Worm (Caenorhabditis elegans) whole organism, early embryonic: ENCODE data around the gene tsp-12.

Experiments
- B0310.2 ChIP-seq: sonication (generic microtip); optimal IDR thresholded peaks from 2 replicates; lab custom pipeline; 2016; ENCODE audit warnings: mild to moderate bottlenecking, missing genetic modification characterization, missing compliant biosample characterization
- F13C5.2 ChIP-seq: sonication (generic microtip); optimal IDR thresholded peaks from 2 replicates; lab custom pipeline; 2017; ENCODE audit warnings: mild to moderate bottlenecking, missing genetic modification characterization, inconsistent platforms, missing compliant biosample characterization
- aly-1 ChIP-seq: sonication (generic microtip); optimal IDR thresholded peaks from 2 replicates; lab custom pipeline; 2016; ENCODE audit warnings: missing genetic modification characterization, missing compliant biosample characterization
- ama-1 ChIP-seq: fragments of 150-350 bp; optimal IDR thresholded peaks from 2 replicates; lab custom pipeline; 2014
- ceh-13 ChIP-seq: fragments of 200-800 bp; sonication (Bioruptor generic); optimal IDR thresholded peaks from 2 replicates; lab custom pipeline; 2018; ENCODE audit warnings: mild to moderate bottlenecking, missing genetic modification characterization, missing compliant biosample characterization
- ceh-36 ChIP-seq: sonication (generic microtip); optimal IDR thresholded peaks from 2 replicates; lab custom pipeline; 2016; ENCODE audit warnings: missing genetic modification characterization, inconsistent platforms, missing compliant biosample characterization
- ets-7 ChIP-seq: sonication (generic microtip); optimal IDR thresholded peaks from 2 replicates; lab custom pipeline; 2016; ENCODE audit warnings: missing genotype, missing genetic modification characterization, missing compliant biosample characterization
- flt-1 ChIP-seq: fragments of 200-800 bp; sonication (Bioruptor generic); IDR thresholded peaks from 2 replicates; pipeline ENCODE4 v1.3.6; 2022; ENCODE audit warnings: missing genetic modification characterization, missing compliant biosample characterization
- hmbx-1 ChIP-seq: sonication (generic microtip); optimal IDR thresholded peaks from 2 replicates; lab custom pipeline; 2016; ENCODE audit warnings: mild to moderate bottlenecking, missing genetic modification characterization, missing compliant biosample characterization
- hmg-4 ChIP-seq: fragments of 200-800 bp; sonication (Bioruptor generic); optimal IDR thresholded peaks from 2 replicates; lab custom pipeline; 2018; ENCODE audit warnings: mild to moderate bottlenecking, missing genetic modification characterization, missing compliant biosample characterization
- hnd-1 ChIP-seq: sonication (generic microtip); optimal IDR thresholded peaks from 2 replicates; lab custom pipeline; 2016; ENCODE audit warnings: missing genetic modification characterization, missing compliant biosample characterization
- pes-1 ChIP-seq: fragments of 200-800 bp; sonication (Bioruptor generic); IDR thresholded peaks from 2 replicates; pipeline ENCODE4 v1.3.6; 2022; ENCODE audit warnings: missing genetic modification reagents, missing genetic modification characterization, missing compliant biosample characterization
- scrt-1 ChIP-seq: fragments of 200-800 bp; sonication (Bioruptor generic); IDR thresholded peaks from 2 replicates; pipeline ENCODE4 v1.3.6; 2022; ENCODE audit warnings: missing genetic modification characterization, missing compliant biosample characterization
- sea-1 ChIP-seq: fragments of 200-800 bp; sonication (Bioruptor generic); conservative IDR thresholded peaks from 2 replicates; pipeline ENCODE4 v1.3.6; 2022; ENCODE audit warnings: missing genetic modification characterization, missing compliant biosample characterization
- tbx-11 ChIP-seq: fragments of 200-800 bp; sonication (Bioruptor generic); IDR thresholded peaks from 2 replicates; pipeline ENCODE4 v1.3.6; 2022; ENCODE audit warnings: missing genetic modification characterization, missing compliant biosample characterization
- tbx-37 ChIP-seq: fragments of 200-800 bp; sonication (Bioruptor generic); conservative IDR thresholded peaks from 2 replicates; pipeline ENCODE4 v1.3.6; 2022; ENCODE audit warnings: missing genetic modification reagents, missing genetic modification characterization, missing compliant biosample characterization
- tra-4 ChIP-seq: sonication (generic microtip); optimal IDR thresholded peaks from 2 replicates; lab custom pipeline; 2017; ENCODE audit warnings: missing genetic modification characterization, missing compliant biosample characterization

tsp-12 gene

DNA sequence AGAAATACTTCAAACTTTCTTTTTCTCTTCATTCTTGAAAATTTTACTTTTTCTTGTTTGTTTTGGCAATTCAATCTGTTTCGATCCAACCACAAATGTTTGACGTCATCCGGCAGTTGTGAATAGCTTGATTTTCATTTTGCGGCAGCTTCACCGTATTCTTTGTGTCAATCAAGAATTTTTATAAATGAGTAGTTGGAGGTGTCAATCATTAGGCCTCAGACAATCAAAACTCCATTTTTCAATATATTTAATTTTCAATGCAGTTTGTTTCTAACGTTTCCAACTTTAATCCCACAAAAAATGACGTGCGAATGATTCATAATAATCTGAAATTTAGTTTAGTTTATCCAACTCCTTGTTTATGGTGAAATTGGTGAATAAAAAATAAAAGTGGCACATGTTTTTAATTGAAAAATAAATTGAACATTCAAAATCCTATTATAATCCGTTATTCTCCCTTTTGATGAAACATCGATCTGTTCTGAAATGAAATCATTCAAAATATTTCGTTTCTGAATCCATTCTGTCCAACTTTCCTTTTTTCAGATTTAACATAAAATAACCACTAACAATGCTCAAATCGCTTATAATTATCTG, 7.2 kb upstream of the tsp-12 start, which contains the start of gene ttr-53:
Gene ttr-53 (plus strand): TSS at position 550 of the 600 bp plus-strand sequence.
- no peak for TF ChIP-seq ets-7 (tag; lab: Kevin White, UChicago)
- TF ChIP-seq hmg-4 (GFP tag; lab: Kevin White, UChicago), result no peak
- TF ChIP-seq tra-4 (tag; lab: Kevin White, UChicago), result no peak
- no peak for TF ChIP-seq aly-1 (tag; lab: Kevin White, UChicago)
- TF ChIP-seq pes-1, result no peak
- TF ChIP-seq F13C5.2 (tag; lab: Kevin White, UChicago), result no peak
- TF ChIP-seq ceh-13 (GFP tag; lab: Kevin White, UChicago), result no peak
- no peak for TF ChIP-seq flt-1 (GFP tag; lab: Robert Waterston, UW)
- TF ChIP-seq ceh-36 (tag; lab: Kevin White, UChicago), result no peak
- no peak for TF ChIP-seq hmbx-1 (tag; lab: Kevin White, UChicago)
- no peak for TF ChIP-seq sea-1
- TF ChIP-seq ama-1 (lab: Kevin White, UChicago), result no peak
- no peak for TF ChIP-seq scrt-1 (GFP tag; lab: Robert Waterston, UW)
- no peak for TF ChIP-seq hnd-1
- no peak for TF ChIP-seq tbx-11 (GFP tag; lab: Robert Waterston, UW)
- TF ChIP-seq B0310.2 (tag; lab: Kevin White, UChicago), result no peak
- TF ChIP-seq tbx-37 (GFP tag; lab: Robert Waterston, UW), result no peak

ce11 chrIV:10157034-10157433, 6.6 kb upstream of the tsp-12 start:
- no peak for TF ChIP-seq pes-1
- TF ChIP-seq B0310.2 (tag; lab: Kevin White, UChicago), result no peak
- no peak for TF ChIP-seq aly-1 (tag; lab: Kevin White, UChicago)
- no peak for TF ChIP-seq flt-1 (GFP tag; lab: Robert Waterston, UW)
- no peak for TF ChIP-seq scrt-1 (GFP tag; lab: Robert Waterston, UW)
- no peak for TF ChIP-seq hmbx-1 (tag; lab: Kevin White, UChicago)
- no peak for TF ChIP-seq ceh-36 (tag; lab: Kevin White, UChicago)
- no peak for TF ChIP-seq tbx-11 (GFP tag; lab: Robert Waterston, UW)
- no peak for TF ChIP-seq F13C5.2 (tag; lab: Kevin White, UChicago)
- no peak for TF ChIP-seq tra-4 (tag; lab: Kevin White, UChicago)
- no peak for TF ChIP-seq ceh-13 (GFP tag; lab: Kevin White, UChicago)
- no peak for TF ChIP-seq hnd-1
- TF ChIP-seq hmg-4 (GFP tag; lab: Kevin White, UChicago), result no peak
- no peak for TF ChIP-seq ets-7 (tag; lab: Kevin White, UChicago)
- TF ChIP-seq ama-1 (lab: Kevin White, UChicago), result no peak
- no peak for TF ChIP-seq sea-1
- TF ChIP-seq tbx-37 (GFP tag; lab: Robert Waterston, UW), result no peak

ce11 chrIV:10155475-10155874, 5.1 kb upstream of the tsp-12 start, which contains the start of gene ttr-54:
TSS of gene ttr-54 (plus strand) at chrIV:10155775.
- TF ChIP-seq ets-7 (tag; lab: Kevin White, UChicago) (no peak), sea-1 (no peak), hnd-1 (no peak), aly-1 (tag; lab: Kevin White, UChicago) (no peak), ama-1 (lab: Kevin White, UChicago) (no peak), tbx-11 (GFP tag; lab: Robert Waterston, UW) (no peak), hmg-4 (GFP tag; lab: Kevin White, UChicago) (no peak), tra-4 (tag; lab: Kevin White, UChicago) (no peak), flt-1 (GFP tag; lab: Robert Waterston, UW) (no peak), ceh-13 (GFP tag; lab: Kevin White, UChicago) (no peak), F13C5.2 (tag; lab: Kevin White, UChicago) (no peak), hmbx-1 (tag; lab: Kevin White, UChicago) (no peak), B0310.2 (tag; lab: Kevin White, UChicago) (no peak), tbx-37 (GFP tag; lab: Robert Waterston, UW) (no peak), pes-1 (no peak), ceh-36 (tag; lab: Kevin White, UChicago) (no peak)

- TF ChIP-seq tra-4 (tag; lab: Kevin White, UChicago) (no peak), ets-7 (tag; lab: Kevin White, UChicago) (no peak), scrt-1 (GFP tag; lab: Robert Waterston, UW) (no peak), F13C5.2 (tag; lab: Kevin White, UChicago) (no peak), ceh-36 (tag; lab: Kevin White, UChicago) (no peak), hnd-1 (no peak)
These were observed 3.1 kb upstream of the tsp-12 start for ce11 chrIV:10153479-10153878.

DNA sequence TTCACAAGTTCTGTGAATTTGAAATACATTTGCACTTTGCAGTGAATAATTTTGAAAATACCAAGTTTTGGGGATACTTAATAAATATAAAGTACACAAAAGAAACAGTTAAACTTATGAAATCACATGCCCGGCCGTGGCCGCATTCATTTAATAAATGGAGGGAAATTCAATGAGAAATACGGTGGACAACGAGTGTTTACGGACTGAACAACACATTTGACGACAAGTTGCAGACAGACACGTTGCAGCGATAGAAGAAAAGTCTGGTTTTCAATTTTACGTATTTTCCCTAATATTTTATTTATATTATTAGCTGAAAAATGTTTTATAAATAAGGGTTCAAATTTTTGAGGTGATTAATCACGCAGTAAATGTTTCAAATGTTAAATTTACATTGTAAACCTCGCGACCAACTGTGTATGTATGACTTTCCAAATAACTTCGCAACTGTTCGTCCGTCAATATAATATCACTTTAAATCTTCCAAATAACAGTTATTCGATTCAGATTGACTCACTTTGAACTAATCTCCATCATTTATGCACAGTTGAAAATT, 1.1 kb upstream of the tsp-12 start, which contains the start of gene copg-1:
Gene copg-1 (plus strand): TSS at position 509 of the 559 bp plus-strand sequence.
- TF ChIP-seq tbx-11 (GFP tag; lab: Robert Waterston, UW), result no peak
- no peak for TF ChIP-seq hnd-1
- no peak for TF ChIP-seq aly-1 (tag; lab: Kevin White, UChicago)
- no peak for TF ChIP-seq flt-1 (GFP tag; lab: Robert Waterston, UW)
- no peak for TF ChIP-seq scrt-1 (GFP tag; lab: Robert Waterston, UW)
- no peak for TF ChIP-seq pes-1
- TF ChIP-seq ets-7 (tag; lab: Kevin White, UChicago), result no peak
- no peak for TF ChIP-seq tbx-37 (GFP tag; lab: Robert Waterston, UW)
- TF ChIP-seq tra-4 (tag; lab: Kevin White, UChicago), result no peak
- no peak for TF ChIP-seq F13C5.2 (tag; lab: Kevin White, UChicago)
- TF ChIP-seq sea-1, result no peak
- TF ChIP-seq ceh-36 (tag; lab: Kevin White, UChicago), result no peak
- no peak for TF ChIP-seq ama-1 (lab: Kevin White, UChicago)
- no peak for TF ChIP-seq hmg-4 (GFP tag; lab: Kevin White, UChicago)
- no peak for TF ChIP-seq B0310.2 (tag; lab: Kevin White, UChicago)
- no peak for TF ChIP-seq ceh-13 (GFP tag; lab: Kevin White, UChicago)
- TF ChIP-seq hmbx-1 (tag; lab: Kevin White, UChicago), result no peak

DNA sequence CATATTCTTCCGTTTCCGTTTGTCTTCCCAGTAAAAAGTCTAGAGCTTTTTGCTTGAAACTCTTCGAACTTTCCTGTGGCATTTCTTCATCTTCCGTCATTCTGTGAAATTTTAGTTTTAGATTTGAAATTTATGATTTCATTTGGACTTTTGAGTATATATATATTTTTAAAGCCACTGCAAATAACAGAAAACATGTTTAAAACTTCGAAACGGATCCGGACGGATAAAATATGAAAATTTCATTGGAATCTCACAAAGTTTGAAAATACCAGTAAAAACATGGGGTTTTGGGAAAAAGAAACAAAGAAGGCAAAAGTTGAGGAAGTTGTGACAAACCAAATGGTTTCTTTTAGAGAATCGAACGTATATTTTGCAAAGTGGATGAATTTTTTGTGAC, 1.5 kb downstream of the tsp-12 start, which contains the start of gene pigs-1:
Gene pigs-1 (minus strand): TSS at position 101 of the 400 bp plus-strand sequence.
- TF ChIP-seq hmg-4 (GFP tag; lab: Kevin White, UChicago), result no peak
- TF ChIP-seq ama-1 (lab: Kevin White, UChicago), result no peak
- TF ChIP-seq tbx-37 (GFP tag; lab: Robert Waterston, UW), result no peak
- no peak for TF ChIP-seq ets-7 (tag; lab: Kevin White, UChicago)
- no peak for TF ChIP-seq tra-4 (tag; lab: Kevin White, UChicago)
- no peak for TF ChIP-seq scrt-1 (GFP tag; lab: Robert Waterston, UW)
- no peak for TF ChIP-seq hmbx-1 (tag; lab: Kevin White, UChicago)
- TF ChIP-seq F13C5.2 (tag; lab: Kevin White, UChicago), result no peak
- TF ChIP-seq aly-1 (tag; lab: Kevin White, UChicago), result no peak
- TF ChIP-seq ceh-36 (tag; lab: Kevin White, UChicago), result no peak
- TF ChIP-seq B0310.2 (tag; lab: Kevin White, UChicago), result no peak
- TF ChIP-seq sea-1, result no peak
- TF ChIP-seq hnd-1, result no peak
- no peak for TF ChIP-seq tbx-11 (GFP tag; lab: Robert Waterston, UW)
